Worm (Caenorhabditis elegans) whole organism, L2 larva: Measurements from ENCODE around the gene Y46D2A.3.

ENCODE experiments used
- R02D3.7 ChIP-seq: fragments of 150-350 bp; optimal IDR thresholded peaks from 2 replicates; lab custom pipeline; 2014; ENCODE audit warnings: missing biosample characterization, missing genetic modification characterization
- aly-2 ChIP-seq: fragments of 150-350 bp; optimal IDR thresholded peaks from 2 replicates; lab custom pipeline; 2014; ENCODE audit warnings: missing biosample characterization, missing genetic modification characterization
- fos-1 ChIP-seq: fragments of 150-350 bp; optimal IDR thresholded peaks from 2 replicates; lab custom pipeline; 2014; ENCODE audit warnings: missing biosample characterization, missing genetic modification characterization
- gmeb-1 ChIP-seq: fragments of 150-350 bp; optimal IDR thresholded peaks from 2 replicates; lab custom pipeline; 2014; ENCODE audit warnings: missing biosample characterization, missing genetic modification characterization
- mdl-1 ChIP-seq, 2 experiments: fragments of 150-350 bp in 1 of 2; sonication (generic microtip) in 1 of 2; optimal IDR thresholded peaks; 2 replicates each; lab custom pipeline; 2017; ENCODE audit warnings: missing biosample characterization in 2 of 2, missing genetic modification characterization in 2 of 2
- nhr-12 ChIP-seq: fragments of 150-350 bp; optimal IDR thresholded peaks from 2 replicates; lab custom pipeline; 2014; ENCODE audit warnings: missing biosample characterization, missing genetic modification characterization
- sem-4 ChIP-seq: fragments of 150-350 bp; optimal IDR thresholded peaks from 2 replicates; lab custom pipeline; 2014; ENCODE audit warnings: missing biosample characterization, missing genetic modification reagents, missing genetic modification characterization
- unc-62 ChIP-seq: fragments of 150-350 bp; optimal IDR thresholded peaks from 2 replicates; lab custom pipeline; 2014; ENCODE audit warnings: missing biosample characterization, missing genetic modification reagents, missing genetic modification characterization

DNA sequence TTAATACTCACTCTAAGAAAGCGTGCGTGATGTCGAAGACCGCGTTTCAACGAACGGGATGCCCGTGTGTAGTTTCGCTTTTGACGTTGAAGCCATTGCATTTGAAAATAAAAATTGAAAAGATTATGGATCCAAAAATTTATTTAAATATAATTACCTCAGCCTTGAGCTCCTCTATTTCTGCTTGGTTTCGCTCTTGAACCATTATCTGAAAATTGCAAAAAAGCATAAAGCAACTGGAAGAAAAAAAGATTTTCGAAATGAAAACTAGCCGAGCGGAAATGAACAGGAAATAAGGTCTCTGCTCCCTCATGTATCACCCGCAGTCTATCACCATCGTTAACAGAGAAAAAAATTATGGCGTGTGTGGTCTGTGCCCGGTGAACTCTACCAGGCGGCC lies 40.1 kb upstream of the Y46D2A.3 start, which contains the start of gene Y49F6C.6:
- TF ChIP-seq aly-2 (tag; lab: Kevin White, UChicago), result no peak
- TF ChIP-seq unc-62, result no peak
- TF ChIP-seq fos-1 (tag; lab: Kevin White, UChicago), result no peak
- no peak for TF ChIP-seq nhr-12 (tag; lab: Kevin White, UChicago)
- no peak for TF ChIP-seq R02D3.7 (tag; lab: Kevin White, UChicago)
- no peak for TF ChIP-seq gmeb-1 (tag; lab: Kevin White, UChicago)
- TF ChIP-seq mdl-1 (tag; optimal IDR thresholded peaks at IDR 0.05; lab: Kevin White, UChicago), result no peak
- TF ChIP-seq sem-4, result no peak
